Fruit fly (Drosophila melanogaster) whole organism, embryonic: ENCODE data around the gene CG3355.
A peak's percentile ranks its signal among the peaks of the same experiment; 100 is the strongest.

Experiments
- Aef1 ChIP-seq: fragments of 200-800 bp; sonication (Bioruptor generic); IDR thresholded peaks from 3 replicates; pipeline ENCODE4 v1.3.6; 2022; ENCODE audit warnings: missing biosample characterization, missing genetic modification characterization
- Atf3 ChIP-seq: fragments of 200-800 bp; sonication (Bioruptor generic); optimal IDR thresholded peaks from 3 replicates; lab custom pipeline; 2016; ENCODE audit warnings: missing biosample characterization, missing genetic modification characterization
- CG10366 ChIP-seq: fragments of 200-800 bp; sonication (Bioruptor generic); IDR thresholded peaks from 2 replicates; pipeline ENCODE4 v1.3.6; 2022; ENCODE audit warnings: missing biosample characterization, missing genetic modification characterization
- CG11247 ChIP-seq: fragments of 200-800 bp; sonication (Bioruptor generic); IDR thresholded peaks from 2 replicates; pipeline ENCODE4 v1.3.6; 2022; ENCODE audit warnings: missing biosample characterization, missing genetic modification characterization
- CG11456 ChIP-seq: fragments of 200-800 bp; sonication (Bioruptor generic); IDR thresholded peaks from 3 replicates; pipeline ENCODE4 v1.3.6; 2022; ENCODE audit warnings: missing biosample characterization, missing genetic modification characterization
- CG12236 ChIP-seq: fragments of 200-800 bp; sonication (Bioruptor generic); optimal IDR thresholded peaks from 2 replicates; lab custom pipeline; 2016; ENCODE audit warnings: missing biosample characterization, missing genetic modification characterization
- CG16779 ChIP-seq: fragments of 200-800 bp; sonication (Bioruptor generic); IDR thresholded peaks from 2 replicates; pipeline ENCODE4 v1.3.6; 2022; ENCODE audit warnings: missing biosample characterization, missing genetic modification characterization
- CG17612 ChIP-seq: fragments of 200-800 bp; sonication (Bioruptor generic); IDR thresholded peaks from 2 replicates; pipeline ENCODE4 v1.3.6; 2022; ENCODE audit warnings: missing biosample characterization, missing genetic modification characterization
- CG2199 ChIP-seq: fragments of 200-800 bp; sonication (Bioruptor generic); IDR thresholded peaks from 3 replicates; pipeline ENCODE4 v1.3.6; 2022; ENCODE audit warnings: missing biosample characterization, missing genetic modification characterization
- CG2678 ChIP-seq: fragments of 200-800 bp; sonication (Bioruptor generic); optimal IDR thresholded peaks from 3 replicates; lab custom pipeline; 2019; ENCODE audit warnings: missing biosample characterization, mild to moderate bottlenecking, missing genetic modification characterization, moderate library complexity
- CG32772 ChIP-seq: fragments of 200-800 bp; sonication (Bioruptor generic); IDR thresholded peaks from 2 replicates; pipeline ENCODE4 v1.3.6; 2022; ENCODE audit warnings: missing biosample characterization, missing genetic modification characterization
- CG42726 ChIP-seq: fragments of 200-800 bp; sonication (Bioruptor generic); IDR thresholded peaks from 2 replicates; pipeline ENCODE4 v1.3.6; 2022; ENCODE audit warnings: missing biosample characterization, missing genetic modification characterization; ENCODE audit not compliant: partially characterized antibody
- CG4707 ChIP-seq: fragments of 200-800 bp; sonication (Bioruptor generic); optimal IDR thresholded peaks from 2 replicates; lab custom pipeline; 2018; ENCODE audit warnings: missing biosample characterization, mild to moderate bottlenecking, missing genetic modification characterization, moderate library complexity
- CG4730 ChIP-seq: fragments of 200-800 bp; sonication (Bioruptor generic); IDR thresholded peaks from 2 replicates; pipeline ENCODE4 v1.3.6; 2022; ENCODE audit warnings: missing biosample characterization, missing genetic modification characterization
- CG6683 ChIP-seq: fragments of 200-800 bp; sonication (Bioruptor generic); optimal IDR thresholded peaks from 2 replicates; lab custom pipeline; 2017; ENCODE audit warnings: missing biosample characterization, mild to moderate bottlenecking, missing genetic modification characterization, missing genetic modification reagents
- CG7271 ChIP-seq: fragments of 200-800 bp; sonication (Bioruptor generic); optimal IDR thresholded peaks from 2 replicates; lab custom pipeline; 2018; ENCODE audit warnings: missing biosample characterization, mild to moderate bottlenecking, missing genetic modification characterization, moderate library complexity
- CG7357 ChIP-seq: fragments of 200-800 bp; sonication (Bioruptor generic); IDR thresholded peaks from 3 replicates; pipeline ENCODE4 v1.3.6; 2022; ENCODE audit warnings: missing biosample characterization, missing genetic modification characterization
- D19B ChIP-seq: fragments of 200-800 bp; sonication (Bioruptor generic); optimal IDR thresholded peaks from 2 replicates; lab custom pipeline; 2017; ENCODE audit warnings: missing biosample characterization, mild to moderate bottlenecking, missing genetic modification characterization
- Dref ChIP-seq: fragments of 200-800 bp; sonication (Bioruptor generic); IDR thresholded peaks from 2 replicates; pipeline ENCODE4 v1.3.6; 2022; ENCODE audit warnings: missing biosample characterization, missing genetic modification characterization
- Drgx ChIP-seq: fragments of 200-800 bp; sonication (Bioruptor generic); IDR thresholded peaks from 2 replicates; pipeline ENCODE4 v1.3.6; 2022; ENCODE audit warnings: missing biosample characterization, missing genetic modification characterization
- Elba2 ChIP-seq: fragments of 200-800 bp; sonication (Bioruptor generic); optimal IDR thresholded peaks from 3 replicates; lab custom pipeline; 2016; ENCODE audit warnings: missing biosample characterization, missing genetic modification characterization
- HmgD ChIP-seq: fragments of 200-800 bp; sonication (Bioruptor generic); optimal IDR thresholded peaks from 3 replicates; lab custom pipeline; 2016; ENCODE audit warnings: missing biosample characterization, missing genetic modification characterization
- Lim3 ChIP-seq: fragments of 200-800 bp; sonication (Bioruptor generic); IDR thresholded peaks from 2 replicates; pipeline ENCODE4 v1.3.6; 2022; ENCODE audit warnings: missing biosample characterization, missing genetic modification characterization
- Oli ChIP-seq: fragments of 200-800 bp; sonication (Bioruptor generic); optimal IDR thresholded peaks from 2 replicates; lab custom pipeline; 2018; ENCODE audit warnings: missing biosample characterization, mild to moderate bottlenecking, missing genetic modification characterization, moderate library complexity
- Ptx1 ChIP-seq: fragments of 200-800 bp; sonication (Bioruptor generic); IDR thresholded peaks from 2 replicates; pipeline ENCODE4 v1.3.6; 2022; ENCODE audit warnings: missing biosample characterization, missing genetic modification characterization
- Ravus ChIP-seq: fragments of 200-800 bp; sonication (Bioruptor generic); IDR thresholded peaks from 2 replicates; pipeline ENCODE4 v1.3.6; 2022; ENCODE audit warnings: missing biosample characterization, missing genetic modification characterization
- Rx ChIP-seq: fragments of 200-800 bp; sonication (Bioruptor generic); IDR thresholded peaks from 2 replicates; pipeline ENCODE4 v1.3.6; 2022; ENCODE audit warnings: missing biosample characterization, missing genetic modification characterization
- Sox100B ChIP-seq: fragments of 200-800 bp; sonication (Bioruptor generic); optimal IDR thresholded peaks from 3 replicates; lab custom pipeline; 2018; ENCODE audit warnings: missing biosample characterization, mild to moderate bottlenecking, missing genetic modification characterization
- bbx ChIP-seq: fragments of 200-800 bp; sonication (Bioruptor generic); IDR thresholded peaks from 2 replicates; pipeline ENCODE4 v1.3.6; 2022; ENCODE audit warnings: missing biosample characterization, missing genetic modification characterization; ENCODE audit not compliant: partially characterized antibody
- bigmax ChIP-seq: fragments of 200-800 bp; sonication (Bioruptor generic); optimal IDR thresholded peaks from 2 replicates; lab custom pipeline; 2018; ENCODE audit warnings: missing biosample characterization, mild to moderate bottlenecking, missing genetic modification characterization
- cas ChIP-seq: fragments of 200-800 bp; sonication (Bioruptor generic); IDR thresholded peaks from 2 replicates; pipeline ENCODE4 v1.3.6; 2022; ENCODE audit warnings: missing biosample characterization, missing genetic modification characterization
- dm ChIP-seq: fragments of 200-800 bp; sonication (Bioruptor generic); optimal IDR thresholded peaks from 3 replicates; lab custom pipeline; 2016; ENCODE audit warnings: missing biosample characterization, missing genetic modification characterization
- gsb ChIP-seq: fragments of 200-800 bp; sonication (Bioruptor generic); IDR thresholded peaks from 2 replicates; pipeline ENCODE4 v1.3.6; 2022; ENCODE audit warnings: missing biosample characterization, missing genetic modification characterization
- inv ChIP-seq: fragments of 200-800 bp; sonication (Bioruptor generic); IDR thresholded peaks from 2 replicates; pipeline ENCODE4 v1.3.6; 2022; ENCODE audit warnings: missing biosample characterization, missing genetic modification characterization; ENCODE audit not compliant: partially characterized antibody
- ken ChIP-seq: fragments of 200-800 bp; sonication (Bioruptor generic); IDR thresholded peaks from 3 replicates; pipeline ENCODE4 v1.3.6; 2022; ENCODE audit warnings: missing biosample characterization, missing genetic modification characterization
- lmd ChIP-seq: fragments of 200-800 bp; sonication (Bioruptor generic); IDR thresholded peaks from 2 replicates; pipeline ENCODE4 v1.3.6; 2022; ENCODE audit warnings: missing biosample characterization, missing genetic modification characterization
- maf-S ChIP-seq: fragments of 200-800 bp; sonication (Bioruptor generic); optimal IDR thresholded peaks from 2 replicates; lab custom pipeline; 2016; ENCODE audit warnings: missing biosample characterization, missing genetic modification characterization
- nerfin-1 ChIP-seq: fragments of 200-800 bp; sonication (Bioruptor generic); optimal IDR thresholded peaks from 3 replicates; lab custom pipeline; 2019; ENCODE audit warnings: missing biosample characterization, mild to moderate bottlenecking, missing genetic modification characterization, moderate library complexity
- odd ChIP-seq: fragments of 200-800 bp; sonication (Bioruptor generic); optimal IDR thresholded peaks from 2 replicates; lab custom pipeline; 2017; ENCODE audit warnings: missing biosample characterization, mild to moderate bottlenecking, missing genetic modification characterization
- ro ChIP-seq: fragments of 200-800 bp; sonication (Bioruptor generic); IDR thresholded peaks from 2 replicates; pipeline ENCODE4 v1.3.6; 2022; ENCODE audit warnings: missing biosample characterization, missing genetic modification characterization
- slbo ChIP-seq: fragments of 200-800 bp; sonication (Bioruptor generic); IDR thresholded peaks from 2 replicates; pipeline ENCODE4 v1.3.6; 2022; ENCODE audit warnings: missing biosample characterization, missing genetic modification characterization
- sqz ChIP-seq: fragments of 200-800 bp; sonication (Bioruptor generic); optimal IDR thresholded peaks from 3 replicates; lab custom pipeline; 2018; ENCODE audit warnings: missing biosample characterization, mild to moderate bottlenecking, missing genetic modification characterization
- ssp ChIP-seq: fragments of 200-800 bp; sonication (Bioruptor generic); IDR thresholded peaks from 2 replicates; pipeline ENCODE4 v1.3.6; 2022; ENCODE audit warnings: missing biosample characterization, missing genetic modification characterization
- stc ChIP-seq: fragments of 200-800 bp; sonication (Bioruptor generic); IDR thresholded peaks from 2 replicates; pipeline ENCODE4 v1.3.6; 2022; ENCODE audit warnings: missing biosample characterization, missing genetic modification characterization
- toy ChIP-seq: fragments of 200-800 bp; sonication (Bioruptor generic); IDR thresholded peaks from 2 replicates; pipeline ENCODE4 v1.3.6; 2022; ENCODE audit warnings: missing biosample characterization, missing genetic modification characterization
- unc-4 ChIP-seq: fragments of 200-800 bp; sonication (Bioruptor generic); IDR thresholded peaks from 2 replicates; pipeline ENCODE4 v1.3.6; 2022; ENCODE audit warnings: missing biosample characterization, missing genetic modification characterization; ENCODE audit not compliant: partially characterized antibody
- yki ChIP-seq: fragments of >200 bp; optimal IDR thresholded peaks from 3 replicates; lab custom pipeline; 2018

CG3355 gene

dm6 chr2L:4635376-4635775 is 15.8 kb upstream of the CG3355 start:
- peak; percentile 60; the same call in 1 of the 2 replicates for TF ChIP-seq Drgx (GFP tag; lab: Robert Waterston, UW)
- no peak for TF ChIP-seq Ravus (GFP tag; lab: Robert Waterston, UW)
- no peak for TF ChIP-seq HmgD (GFP tag; lab: Kevin White, UChicago)
- TF ChIP-seq dm (GFP tag; lab: Kevin White, UChicago), result no peak
- no peak for TF ChIP-seq unc-4 (GFP tag; lab: Robert Waterston, UW)
- TF ChIP-seq D19B (GFP tag; lab: Kevin White, UChicago), result no peak

DNA sequence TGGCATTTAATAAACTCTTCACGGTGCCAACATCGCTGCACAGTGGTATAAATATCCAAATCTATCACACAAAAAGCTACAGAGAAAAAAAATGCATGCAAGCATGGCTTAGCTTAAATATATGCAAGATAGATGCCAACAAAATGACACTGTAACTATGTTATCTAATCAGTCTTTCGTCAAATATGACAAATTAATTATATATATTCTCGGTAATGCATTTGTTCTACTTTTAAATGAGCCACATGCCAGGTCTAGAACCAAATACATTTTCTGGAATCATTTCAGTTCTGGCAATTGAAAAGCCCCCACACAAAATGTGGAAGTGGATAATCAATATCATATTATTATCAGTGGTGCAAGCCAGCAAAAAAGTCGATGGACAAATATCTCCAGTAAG is 10.2 kb upstream of the CG3355 start, which contains the start of gene BG642163:
BG642163 (plus strand) TSS at position 301 of the 400 bp plus-strand sequence.
- TF ChIP-seq toy (GFP tag; lab: Robert Waterston, UW) (no peak), bbx (GFP tag; lab: Robert Waterston, UW) (no peak), Elba2 (no peak), yki (lab: Kevin White, UChicago) (no peak), stc (GFP tag; lab: Robert Waterston, UW) (no peak), gsb (GFP tag; lab: Robert Waterston, UW) (no peak), nerfin-1 (tag; lab: Kevin White, UChicago) (no peak), Sox100B (GFP tag; lab: Kevin White, UChicago) (no peak), ssp (GFP tag; lab: Robert Waterston, UW) (no peak), bigmax (GFP tag; lab: Kevin White, UChicago) (no peak), CG16779 (no peak), cas (GFP tag; lab: Robert Waterston, UW) (no peak), inv (GFP tag; lab: Robert Waterston, UW) (no peak), CG4707 (GFP tag; lab: Kevin White, UChicago) (no peak), CG12236 (GFP tag; lab: Kevin White, UChicago) (no peak), Lim3 (GFP tag; lab: Robert Waterston, UW) (no peak), Oli (tag; lab: Kevin White, UChicago) (no peak), odd (GFP tag; lab: Kevin White, UChicago) (no peak)

- TF ChIP-seq Atf3 (GFP tag; lab: Kevin White, UChicago) (no peak), maf-S (GFP tag; lab: Kevin White, UChicago) (no peak), CG2199 (no peak), CG7271 (tag; lab: Kevin White, UChicago) (no peak), CG6683 (GFP tag; lab: Kevin White, UChicago) (no peak), CG2678 (tag; lab: Kevin White, UChicago) (no peak), sqz (GFP tag; lab: Kevin White, UChicago) (no peak)
Observed at dm6 chr2L:4642672-4643071, 8.5 kb upstream of the CG3355 start, which contains the start of gene CG15635. CG15635 (plus strand) TSS chr2L:4642972.

dm6 chr2L:4644975-4645374 is 6.2 kb upstream of the CG3355 start:
- 0 out of 3 replicates have a peak, but pooled peaks have one; percentile 27 for TF ChIP-seq CG7357 (GFP tag; lab: Robert Waterston, UW)
- peak; percentile 62; the same call in 1 of the 2 replicates for TF ChIP-seq CG42726 (GFP tag; lab: Robert Waterston, UW)
- 0 out of 2 replicates have a peak, but pooled peaks have one; percentile 30 for TF ChIP-seq Dref (GFP tag; lab: Robert Waterston, UW)
- peak; percentile 6; the same call in 1 of the 2 replicates for TF ChIP-seq slbo (GFP tag; lab: Robert Waterston, UW)
- TF ChIP-seq CG11247 (GFP tag; lab: Robert Waterston, UW), result 0 out of 2 replicates have a peak, but pooled peaks have one; percentile 11
- peak; percentile 9; the same call in 1 of the 2 replicates for TF ChIP-seq CG10366
- peak; percentile 50; the same call in 1 of the 3 replicates for TF ChIP-seq ken (GFP tag; lab: Robert Waterston, UW)
- TF ChIP-seq CG32772 (GFP tag; lab: Robert Waterston, UW), result peak; percentile 24; the same call in 1 of the 2 replicates
- peak; percentile 23; the same call in 1 of the 2 replicates for TF ChIP-seq lmd (GFP tag; lab: Robert Waterston, UW)
- peak; percentile 32; the same call in 1 of the 3 replicates for TF ChIP-seq Aef1 (GFP tag; lab: Robert Waterston, UW)
- TF ChIP-seq CG17612 (GFP tag; lab: Robert Waterston, UW), result 0 out of 2 replicates have a peak, but pooled peaks have one; percentile 14
- TF ChIP-seq ro (GFP tag; lab: Robert Waterston, UW), result peak; percentile 40; the same call in 1 of the 2 replicates
- 0 out of 2 replicates have a peak, but pooled peaks have one; percentile 40 for TF ChIP-seq CG16779
- 0 out of 2 replicates have a peak, but pooled peaks have one; percentile 6 for TF ChIP-seq CG4730
- TF ChIP-seq Ptx1 (GFP tag; lab: Robert Waterston, UW), result 0 out of 2 replicates have a peak, but pooled peaks have one; percentile 9
- peak; percentile 71; the same call in 2 of the 3 replicates for TF ChIP-seq CG11456
- peak; percentile 33; the same call in 1 of the 2 replicates for TF ChIP-seq Rx (GFP tag; lab: Robert Waterston, UW)
- TF ChIP-seq, all 482 proteins: peak for 17; not testable (repeated sequence) for 465
